Fruit fly (Drosophila melanogaster): ENCODE data around the gene vri.

vri gene

dm6 chr2L:5300785-5301616 is 12.3 kb downstream of the vri start (continued):
- TF ChIP-seq gcm2 (GFP tag; optimal IDR thresholded peaks at IDR 0.05), result no peak
- no peak for TF ChIP-seq sens-2 (GFP tag; IDR thresholded peaks at IDR 0.05)
- TF ChIP-seq CG17612 (GFP tag; IDR thresholded peaks at IDR 0.05), result no peak
- TF ChIP-seq CG12104 (GFP tag; optimal IDR thresholded peaks at IDR 0.05), result no peak
- TF ChIP-seq CG6689 (GFP tag; IDR thresholded peaks at IDR 0.05), result peak; percentile 56
- TF ChIP-seq CG4617 (GFP tag; optimal IDR thresholded peaks at IDR 0.05; ENCODE audit: borderline replicate concordance), result no peak
- 0 out of 2 replicates have a peak, but pooled peaks have one; percentile 10 for TF ChIP-seq CG32772 (GFP tag; IDR thresholded peaks at IDR 0.05)
- no peak for TF ChIP-seq pfk (GFP tag; optimal IDR thresholded peaks at IDR 0.05)
- TF ChIP-seq Ets65A (GFP tag), result peak; percentile 14
- no peak for TF ChIP-seq CG12942 (GFP tag; optimal IDR thresholded peaks at IDR 0.05)
- TF ChIP-seq Bgb (GFP tag; IDR thresholded peaks at IDR 0.05; ENCODE audit: partially characterized antibody), result 0 out of 2 replicates have a peak, but pooled peaks have one; percentile 9
- no peak for TF ChIP-seq cas (GFP tag; IDR thresholded peaks at IDR 0.05)
- TF ChIP-seq CG3281 (GFP tag; optimal IDR thresholded peaks at IDR 0.05), result no peak
- TF ChIP-seq sna (GFP tag; IDR thresholded peaks at IDR 0.05; ENCODE audit: partially characterized antibody), result peak; percentile 35; the same call in 1 of the 2 replicates
- no peak for TF ChIP-seq pum (GFP tag; optimal IDR thresholded peaks at IDR 0.05)
- TF ChIP-seq CG2199 (GFP tag; IDR thresholded peaks at IDR 0.05), result no peak
- no peak for TF ChIP-seq CG4404 (GFP tag; IDR thresholded peaks at IDR 0.05)
- no peak for TF ChIP-seq ro (GFP tag; IDR thresholded peaks at IDR 0.05)
- no peak for TF ChIP-seq CG2889 (GFP tag; IDR thresholded peaks at IDR 0.05)
- no peak for TF ChIP-seq grn (GFP tag; optimal IDR thresholded peaks at IDR 0.05)
- no peak for TF ChIP-seq Dfd (GFP tag; optimal IDR thresholded peaks at IDR 0.05)
- TF ChIP-seq HHEX (GFP tag; optimal IDR thresholded peaks at IDR 0.05), result no peak
- no peak for TF ChIP-seq CG2678 (tag; optimal IDR thresholded peaks at IDR 0.05)
- TF ChIP-seq kay (GFP tag; optimal IDR thresholded peaks at IDR 0.05), result no peak
- TF ChIP-seq CG13424 (tag; optimal IDR thresholded peaks at IDR 0.05), result no peak
- no peak for TF ChIP-seq gro (GFP tag; optimal IDR thresholded peaks at IDR 0.05)
- no peak for TF ChIP-seq CG17186 (GFP tag; optimal IDR thresholded peaks at IDR 0.05)
- TF ChIP-seq CG3065 (GFP tag; optimal IDR thresholded peaks at IDR 0.05), result no peak
- TF ChIP-seq Bdp1 (GFP tag; optimal IDR thresholded peaks at IDR 0.05), result no peak
- TF ChIP-seq dmrt11E (tag; optimal IDR thresholded peaks at IDR 0.05), result no peak
- TF ChIP-seq crol (GFP tag; IDR thresholded peaks at IDR 0.05), result peak; percentile 99
- no peak for TF ChIP-seq Sox100B (GFP tag; optimal IDR thresholded peaks at IDR 0.05)
- no peak for TF ChIP-seq salm (tag; optimal IDR thresholded peaks at IDR 0.05)
- no peak for TF ChIP-seq sim (GFP tag; IDR thresholded peaks at IDR 0.05)
- TF ChIP-seq Dbx (GFP tag; IDR thresholded peaks at IDR 0.05), result no peak
- no peak for TF ChIP-seq CG3726 (GFP tag; IDR thresholded peaks at IDR 0.05)
- no peak for TF ChIP-seq sd (tag; optimal IDR thresholded peaks at IDR 0.05)
- TF ChIP-seq CG1233 (GFP tag; optimal IDR thresholded peaks at IDR 0.05), result no peak
- no peak for TF ChIP-seq kah (GFP tag; optimal IDR thresholded peaks at IDR 0.05)
- no peak for TF ChIP-seq Eip74EF (GFP tag; optimal IDR thresholded peaks at IDR 0.05)
- no peak for TF ChIP-seq HLH4C (GFP tag; IDR thresholded peaks at IDR 0.05; ENCODE audit: partially characterized antibody)
- TF ChIP-seq CHES-1-like (GFP tag; optimal IDR thresholded peaks at IDR 0.05), result no peak
- TF ChIP-seq cwo (GFP tag; optimal IDR thresholded peaks at IDR 0.05), result peak; percentile 92
- TF ChIP-seq CG11398 (GFP tag; optimal IDR thresholded peaks at IDR 0.05), result no peak
- no peak for TF ChIP-seq CG17328 (GFP tag; IDR thresholded peaks at IDR 0.05)
- no peak for TF ChIP-seq Atf3 (GFP tag; optimal IDR thresholded peaks at IDR 0.05)
- no peak for TF ChIP-seq Usf (GFP tag; optimal IDR thresholded peaks at IDR 0.05)
- peak; percentile 4; the same call in 1 of the 3 replicates for TF ChIP-seq ci (GFP tag; IDR thresholded peaks at IDR 0.05)
- TF ChIP-seq BtbVII (GFP tag; optimal IDR thresholded peaks at IDR 0.05), result no peak
- peak; percentile 78 for TF ChIP-seq ttk (GFP tag; IDR thresholded peaks at IDR 0.05)

Data from whole organism, embryonic.